Fruit fly (Drosophila melanogaster) whole organism, embryonic: ENCODE results near the gene CG18171.

ENCODE experiments used
- CG12744 ChIP-seq: fragments of 200-800 bp; sonication (Bioruptor generic); optimal IDR thresholded peaks from 2 replicates; lab custom pipeline; 2016; ENCODE audit warnings: missing biosample characterization, missing genetic modification characterization
- CG12942 ChIP-seq: fragments of 200-800 bp; sonication (Bioruptor generic); optimal IDR thresholded peaks from 3 replicates; lab custom pipeline; 2016; ENCODE audit warnings: missing biosample characterization, missing genetic modification characterization
- eve ChIP-seq, 2 experiments: fragments of >200 bp; optimal IDR thresholded peaks; 2 replicates each; lab custom pipeline; 2017; ENCODE audit warnings: missing biosample characterization in 2 of 2, missing genetic modification characterization in 2 of 2
- ken ChIP-seq: fragments of 200-800 bp; sonication (Bioruptor generic); IDR thresholded peaks from 3 replicates; pipeline ENCODE4 v1.3.6; 2022; ENCODE audit warnings: missing biosample characterization, missing genetic modification characterization
- run ChIP-seq: fragments of 200-800 bp; sonication (Bioruptor generic); optimal IDR thresholded peaks from 3 replicates; lab custom pipeline; 2018; ENCODE audit warnings: missing biosample characterization, mild to moderate bottlenecking, missing genetic modification characterization
- zfh2 ChIP-seq: fragments of 200-800 bp; sonication (Bioruptor generic); optimal IDR thresholded peaks from 2 replicates; lab custom pipeline; 2016; ENCODE audit warnings: missing biosample characterization, missing genetic modification characterization

- TF ChIP-seq ken (no peak), run (no peak), CG12942 (GFP tag; lab: Kevin White, UChicago) (no peak), CG12744 (no peak), zfh2 (GFP tag; lab: Kevin White, UChicago) (no peak), eve (GFP tag; optimal IDR thresholded peaks at IDR 0.05; lab: Kevin White, UChicago) (no peak)
Measured at dm6 chr3L:1755458-1755984, 32.6 kb upstream of the CG18171 start, which contains the start of gene Cht2.
